Fruit fly (Drosophila melanogaster): ENCODE data around the gene Mfap1.

dm6 chr3L:1939983-1940504, 824 bp upstream of the Mfap1 start:
- TF ChIP-seq psq (optimal IDR thresholded peaks at IDR 0.05) (no peak), insv (optimal IDR thresholded peaks at IDR 0.05) (no peak), Myc (optimal IDR thresholded peaks at IDR 0.05) (no peak), h (optimal IDR thresholded peaks at IDR 0.05) (no peak), Sin3A (optimal IDR thresholded peaks at IDR 0.05) (no peak), ttk (optimal IDR thresholded peaks at IDR 0.05) (no peak)

All from Kc167 (cell line).